Fruit fly (Drosophila melanogaster): Measurements from ENCODE around the gene CG4950.

dm6 chr3L:16295447-16295846 is 27.5 kb upstream of the CG4950 start, which contains the start of gene CG4962:
- TF ChIP-seq CG8478 (optimal IDR thresholded peaks at IDR 0.05) (no peak), CTCF (optimal IDR thresholded peaks at IDR 0.05) (no peak)
